Fruit fly (Drosophila melanogaster) whole organism, prepupa: Measurements from ENCODE around the gene CG32982.

Source experiments
- CG10669 ChIP-seq: fragments of 200-800 bp; sonication (Bioruptor generic); optimal IDR thresholded peaks from 3 replicates; lab custom pipeline; 2018; ENCODE audit warnings: missing biosample characterization, mild to moderate bottlenecking, missing genetic modification characterization, moderate library complexity
- CG11294 ChIP-seq: fragments of 200-800 bp; sonication (Bioruptor generic); IDR thresholded peaks from 2 replicates; pipeline ENCODE4 v1.3.6; 2022; ENCODE audit warnings: missing biosample characterization, missing genetic modification characterization
- CG11762 ChIP-seq: fragments of 200-800 bp; sonication (Bioruptor generic); optimal IDR thresholded peaks from 3 replicates; lab custom pipeline; 2016; ENCODE audit warnings: missing biosample characterization, missing genetic modification characterization; ENCODE audit not compliant: insufficient read depth
- CG1621 ChIP-seq: fragments of 200-800 bp; sonication (Bioruptor generic); optimal IDR thresholded peaks from 3 replicates; lab custom pipeline; 2018; ENCODE audit warnings: missing biosample characterization, mild to moderate bottlenecking, missing genetic modification characterization
- CG16779 ChIP-seq: fragments of 200-800 bp; sonication (Bioruptor generic); optimal IDR thresholded peaks from 3 replicates; lab custom pipeline; 2017; ENCODE audit warnings: missing biosample characterization, mild to moderate bottlenecking, missing genetic modification characterization
- CG4318 ChIP-seq: fragments of 200-800 bp; sonication (Bioruptor generic); optimal IDR thresholded peaks from 3 replicates; lab custom pipeline; 2017; ENCODE audit warnings: missing biosample characterization, mild to moderate bottlenecking, missing genetic modification characterization
- CG6163 ChIP-seq: fragments of 200-800 bp; sonication (Bioruptor generic); IDR thresholded peaks from 3 replicates; pipeline ENCODE4 v1.3.6; 2022; ENCODE audit warnings: missing biosample characterization, missing genetic modification characterization
- CG6854 ChIP-seq: fragments of 200-800 bp; sonication (Bioruptor generic); optimal IDR thresholded peaks from 2 replicates; lab custom pipeline; 2017; ENCODE audit warnings: missing biosample characterization, mild to moderate bottlenecking, missing genetic modification characterization
- CG9139 ChIP-seq: fragments of 200-800 bp; sonication (Bioruptor generic); optimal IDR thresholded peaks from 3 replicates; lab custom pipeline; 2017; ENCODE audit warnings: missing biosample characterization, mild to moderate bottlenecking, missing genetic modification characterization
- Eip75B ChIP-seq: fragments of 200-800 bp; sonication (Bioruptor generic); optimal IDR thresholded peaks from 3 replicates; lab custom pipeline; 2016; ENCODE audit warnings: missing biosample characterization, missing genetic modification characterization
- Gug ChIP-seq: fragments of 200-800 bp; sonication (Bioruptor generic); IDR thresholded peaks from 2 replicates; pipeline ENCODE4 v1.3.6; 2022; ENCODE audit warnings: missing biosample characterization, missing genetic modification characterization
- Hr39 ChIP-seq: fragments of 200-800 bp; sonication (Bioruptor generic); optimal IDR thresholded peaks from 2 replicates; lab custom pipeline; 2016; ENCODE audit warnings: missing biosample characterization, missing genetic modification characterization
- Lpt ChIP-seq: fragments of 200-800 bp; sonication (Bioruptor generic); optimal IDR thresholded peaks from 3 replicates; lab custom pipeline; 2016; ENCODE audit warnings: missing biosample characterization, missing genetic modification characterization
- esn ChIP-seq: fragments of 200-800 bp; sonication (Bioruptor generic); optimal IDR thresholded peaks from 2 replicates; lab custom pipeline; 2016; ENCODE audit warnings: missing biosample characterization, mild to moderate bottlenecking, missing genetic modification characterization, moderate library complexity

DNA sequence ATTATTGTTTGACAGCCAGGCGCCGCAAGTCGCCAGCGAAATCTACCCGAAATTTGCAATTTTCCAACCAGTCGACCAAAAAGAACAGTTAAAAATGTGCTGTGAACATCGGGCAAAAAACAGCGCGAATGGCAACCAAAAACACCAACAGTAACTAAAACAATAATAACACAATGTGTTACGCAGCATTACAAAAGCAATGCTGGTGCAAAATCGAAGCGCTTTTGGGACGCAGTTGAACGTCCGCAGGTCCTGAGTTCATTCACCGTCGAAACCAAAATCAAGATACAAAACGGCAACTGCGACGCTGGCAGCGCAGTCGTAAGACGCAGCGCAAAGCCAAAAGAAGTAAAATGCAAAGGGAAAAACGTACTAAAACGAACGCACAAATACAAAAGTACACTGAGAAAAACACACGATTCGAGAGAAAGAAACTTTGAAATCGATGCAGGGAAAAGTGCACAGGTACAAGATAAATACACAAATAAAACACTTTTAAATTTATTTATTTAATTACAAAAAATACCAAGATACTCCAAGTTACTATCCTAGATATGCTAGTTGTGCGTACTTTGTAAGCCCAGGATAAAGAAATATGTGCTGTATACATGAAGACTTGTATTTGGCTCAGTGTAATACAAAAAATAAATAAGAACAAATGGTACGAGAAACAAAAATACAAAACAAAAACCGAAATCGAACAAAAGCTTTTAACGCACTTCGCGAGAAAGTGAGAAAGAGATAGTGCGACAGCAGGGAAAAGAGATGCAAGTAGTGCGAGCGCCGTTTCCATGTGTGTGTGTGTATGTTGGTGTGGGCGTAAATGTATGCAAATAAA lies 85.5 kb downstream of the CG32982 start:
- TF ChIP-seq CG10669 (GFP tag; lab: Kevin White, UChicago) = peak; percentile 89
- peak; percentile 98 for TF ChIP-seq esn (GFP tag; lab: Kevin White, UChicago)
- peak; percentile 64 for TF ChIP-seq Gug (GFP tag; lab: Robert Waterston, UW)
- TF ChIP-seq CG6854 (GFP tag; lab: Kevin White, UChicago) = peak; percentile 94
- TF ChIP-seq Hr39 (GFP tag; lab: Kevin White, UChicago) = peak; percentile 94
- peak; percentile 75 for TF ChIP-seq CG11294
- TF ChIP-seq CG11762 (GFP tag; lab: Kevin White, UChicago) = peak; percentile 83
- peak; percentile 64; the same call in 1 of the 3 replicates for TF ChIP-seq CG6163 (GFP tag; lab: Robert Waterston, UW)
- TF ChIP-seq CG1621 (tag; lab: Kevin White, UChicago) = peak; percentile 75
- TF ChIP-seq CG9139 = peak; percentile 78
- peak; percentile 56 for TF ChIP-seq CG4318 (GFP tag; lab: Kevin White, UChicago)
- peak; percentile 75 for TF ChIP-seq Lpt (GFP tag; lab: Kevin White, UChicago)
- peak; percentile 86 for TF ChIP-seq CG16779 (tag; lab: Kevin White, UChicago)
- TF ChIP-seq Eip75B (GFP tag; lab: Kevin White, UChicago) = peak; percentile 77
